Fruit fly (Drosophila melanogaster): ENCODE data around the gene NP15.6.

The NP15.6 gene

DNA sequence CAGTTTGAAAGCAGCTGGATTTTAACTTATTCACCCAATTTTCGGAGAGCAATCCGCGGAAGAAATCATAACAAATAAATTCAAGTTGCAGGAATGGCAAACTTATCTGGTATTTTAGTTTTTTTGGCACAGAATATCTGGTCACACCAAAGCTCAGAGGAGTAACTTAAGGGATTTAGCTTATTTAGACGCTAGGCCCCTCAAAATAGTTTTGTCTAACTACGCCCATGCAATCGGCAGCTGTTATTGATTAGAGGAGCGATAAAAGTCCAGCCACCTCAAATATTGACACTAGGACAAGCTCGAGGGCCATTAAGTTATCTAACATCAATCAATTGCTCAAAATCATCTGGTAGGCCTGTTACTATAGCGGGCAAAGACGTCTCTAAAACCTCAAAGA, 1.6 kb downstream of the NP15.6 start, which contains the start of the genes GatA and P5cr (continued):
- TF ChIP-seq Sox102F (GFP tag; optimal IDR thresholded peaks at IDR 0.05) = peak; percentile 74
- peak; percentile 92 for TF ChIP-seq HLH54F (GFP tag; optimal IDR thresholded peaks at IDR 0.05)
- TF ChIP-seq Meics (GFP tag; optimal IDR thresholded peaks at IDR 0.05) = peak; percentile 88
- TF ChIP-seq tup (GFP tag; optimal IDR thresholded peaks at IDR 0.05) = peak; percentile 64
- TF ChIP-seq Nf-YA (GFP tag; IDR thresholded peaks at IDR 0.05) = peak; percentile 46; the same call in 1 of the 2 replicates
- TF ChIP-seq Camta (GFP tag; optimal IDR thresholded peaks at IDR 0.05) = peak; percentile 36
- TF ChIP-seq exex (tag; optimal IDR thresholded peaks at IDR 0.05) = peak; percentile 75
- TF ChIP-seq lov (optimal IDR thresholded peaks at IDR 0.05) = no peak
- 0 out of 3 replicates have a peak, but pooled peaks have one; percentile 21 for TF ChIP-seq lov (GFP tag; IDR thresholded peaks at IDR 0.05)
- peak; percentile 58 for TF ChIP-seq CG12299 (tag; optimal IDR thresholded peaks at IDR 0.05)
- peak; percentile 68; the same call in 2 of the 3 replicates for TF ChIP-seq Optix (GFP tag; IDR thresholded peaks at IDR 0.05)
- TF ChIP-seq CG7786 (GFP tag; optimal IDR thresholded peaks at IDR 0.05) = peak; percentile 90
- TF ChIP-seq HmgD (GFP tag; optimal IDR thresholded peaks at IDR 0.05) = peak; percentile 48
- TF ChIP-seq CG14710 (tag; optimal IDR thresholded peaks at IDR 0.05) = peak; percentile 11
- TF ChIP-seq dmrt99B (tag; optimal IDR thresholded peaks at IDR 0.05) = no peak
- TF ChIP-seq crc (GFP tag; optimal IDR thresholded peaks at IDR 0.05) = peak; percentile 53
- TF ChIP-seq CG17912 (GFP tag; optimal IDR thresholded peaks at IDR 0.05) = peak; percentile 47
- TF ChIP-seq CG11504 (tag; optimal IDR thresholded peaks at IDR 0.05) = peak; percentile 72
- peak; percentile 86 for TF ChIP-seq bab2 (GFP tag; optimal IDR thresholded peaks at IDR 0.05)
- TF ChIP-seq CG14667 (GFP tag; IDR thresholded peaks at IDR 0.05) = peak; percentile 57
- peak; percentile 69 for TF ChIP-seq luna (GFP tag; optimal IDR thresholded peaks at IDR 0.05)
- no peak for TF ChIP-seq bbx (GFP tag; IDR thresholded peaks at IDR 0.05; ENCODE audit: partially characterized antibody)
- peak; percentile 64; the same call in 2 of the 3 replicates for TF ChIP-seq gce (GFP tag; IDR thresholded peaks at IDR 0.05)
- no peak for TF ChIP-seq pan (optimal IDR thresholded peaks at IDR 0.05)
- TF ChIP-seq pan (GFP tag; optimal IDR thresholded peaks at IDR 0.05 in 1 of 2, IDR thresholded peaks at IDR 0.05 in 1 of 2) = peak in 1 of 2 experiments; percentile 82
- peak; percentile 63; the same call in 1 of the 2 replicates for TF ChIP-seq CG31224 (GFP tag; IDR thresholded peaks at IDR 0.05)
- peak; percentile 73 for TF ChIP-seq CG9215 (GFP tag; IDR thresholded peaks at IDR 0.05)
- peak; percentile 77 for TF ChIP-seq Bteb2 (GFP tag; optimal IDR thresholded peaks at IDR 0.05)
- TF ChIP-seq Sry-δ (GFP tag; optimal IDR thresholded peaks at IDR 0.05) = peak; percentile 43
- peak; percentile 12 for TF ChIP-seq CG17802 (tag; optimal IDR thresholded peaks at IDR 0.05)
- peak; percentile 82 for TF ChIP-seq grau (tag; optimal IDR thresholded peaks at IDR 0.05)
- peak; percentile 88 for TF ChIP-seq Hsf (GFP tag; optimal IDR thresholded peaks at IDR 0.05)
- peak; percentile 35 for TF ChIP-seq CG2712 (tag; optimal IDR thresholded peaks at IDR 0.05)
- TF ChIP-seq Dfd (GFP tag; optimal IDR thresholded peaks at IDR 0.05) = no peak
- TF ChIP-seq MTF-1 (GFP tag; optimal IDR thresholded peaks at IDR 0.05; ENCODE audit: borderline replicate concordance) = peak; percentile 73
- TF ChIP-seq CG13775 (GFP tag; optimal IDR thresholded peaks at IDR 0.05) = peak; percentile 56
- TF ChIP-seq disco-r (GFP tag; optimal IDR thresholded peaks at IDR 0.05) = no peak
- TF ChIP-seq ewg (GFP tag; optimal IDR thresholded peaks at IDR 0.05) = peak; percentile 55
- peak; percentile 76 for TF ChIP-seq unpg (GFP tag; optimal IDR thresholded peaks at IDR 0.05)
- TF ChIP-seq kah (GFP tag; optimal IDR thresholded peaks at IDR 0.05) = no peak
- TF ChIP-seq sisA (GFP tag; IDR thresholded peaks at IDR 0.05) = peak; percentile 66
- TF ChIP-seq fd3F (GFP tag; optimal IDR thresholded peaks at IDR 0.05) = peak; percentile 77
- TF ChIP-seq Stat92E (GFP tag; optimal IDR thresholded peaks at IDR 0.05) = no peak
- TF ChIP-seq CG15601 (tag; optimal IDR thresholded peaks at IDR 0.05) = peak; percentile 46
- TF ChIP-seq CG9797 (GFP tag; optimal IDR thresholded peaks at IDR 0.05) = peak; percentile 37
- 0 out of 2 replicates have a peak, but pooled peaks have one; percentile 32 for TF ChIP-seq danr (GFP tag; IDR thresholded peaks at IDR 0.05)
- no peak for TF ChIP-seq chinmo (GFP tag; IDR thresholded peaks at IDR 0.05; ENCODE audit: partially characterized antibody)
- TF ChIP-seq CG3995 (GFP tag; optimal IDR thresholded peaks at IDR 0.05) = peak; percentile 41
- TF ChIP-seq CG17568 (GFP tag; optimal IDR thresholded peaks at IDR 0.05) = no peak
- TF ChIP-seq CG30431 (GFP tag; optimal IDR thresholded peaks at IDR 0.05) = peak; percentile 63

Measured in whole organism, embryonic.